Worm (Caenorhabditis elegans): ENCODE measurements around the gene R105.1.

The R105.1 gene

DNA sequence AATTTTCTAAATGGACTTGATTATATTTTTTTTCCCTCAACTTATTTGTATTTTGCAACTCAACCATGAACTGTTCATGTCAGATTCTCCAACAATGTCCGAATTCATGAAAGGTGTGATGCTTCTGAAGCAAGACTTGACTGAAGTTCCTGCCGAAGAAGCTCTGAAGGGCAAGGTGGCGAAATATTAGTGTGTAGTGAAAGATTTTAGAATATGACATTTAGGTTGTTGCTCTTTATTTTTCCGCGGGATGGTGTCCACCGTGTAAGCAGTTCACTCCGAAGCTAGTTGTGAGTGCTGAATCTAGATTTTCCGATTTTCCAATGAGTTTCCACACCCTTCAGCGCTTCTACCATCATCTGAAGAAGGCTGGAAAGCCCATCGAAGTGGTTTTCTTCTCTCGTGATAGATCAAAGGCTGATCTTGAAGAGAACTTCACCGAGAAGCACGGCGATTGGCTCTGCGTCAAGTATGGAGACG is 18.9 kb downstream of the R105.1 start, which contains the start of gene F29B9.5 (continued):
- no peak for TF ChIP-seq him-1 (tag; optimal IDR thresholded peaks at IDR 0.05)
- peak; percentile 42 for TF ChIP-seq F52B5.7 (tag; optimal IDR thresholded peaks at IDR 0.05)
- TF ChIP-seq T26A5.8 (tag; optimal IDR thresholded peaks at IDR 0.05), result no peak
- TF ChIP-seq ama-1 (optimal IDR thresholded peaks at IDR 0.05), result peak; percentile 62
- no peak for TF ChIP-seq ama-1 (GFP tag; optimal IDR thresholded peaks at IDR 0.05)
- 0 out of 2 replicates have a peak, but pooled peaks have one; percentile 14 for TF ChIP-seq ceh-100 (GFP tag; IDR thresholded peaks at IDR 0.05)
- 0 out of 2 replicates have a peak, but pooled peaks have one; percentile 45 for TF ChIP-seq aptf-3 (GFP tag; IDR thresholded peaks at IDR 0.05)
- peak; percentile 9; the same call in 1 of the 2 replicates for TF ChIP-seq F39B2.1 (GFP tag; IDR thresholded peaks at IDR 0.05)
- peak; percentile 47 for TF ChIP-seq fkh-3 (tag; optimal IDR thresholded peaks at IDR 0.05)
- TF ChIP-seq F33H1.4 (GFP tag; IDR thresholded peaks at IDR 0.05), result peak; percentile 26
- 0 out of 2 replicates have a peak, but pooled peaks have one; percentile 10 for TF ChIP-seq Y95B8A.8 (GFP tag; IDR thresholded peaks at IDR 0.05)
- peak; percentile 36; the same call in 1 of the 2 replicates for TF ChIP-seq Y56A3A.18 (GFP tag; IDR thresholded peaks at IDR 0.05)
- TF ChIP-seq madf-10 (tag; optimal IDR thresholded peaks at IDR 0.05), result no peak
- 0 out of 2 replicates have a peak, but pooled peaks have one; percentile 41 for TF ChIP-seq cebp-2 (GFP tag; IDR thresholded peaks at IDR 0.05)
- no peak for TF ChIP-seq cebp-1 (GFP tag; IDR thresholded peaks at IDR 0.05)
- peak; percentile 4 for TF ChIP-seq cebp-1 (tag; optimal IDR thresholded peaks at IDR 0.05)
- TF ChIP-seq ztf-25 (GFP tag; IDR thresholded peaks at IDR 0.05), result no peak
- TF ChIP-seq lir-1 (GFP tag; conservative IDR thresholded peaks at IDR 0.05), result no peak
- 0 out of 2 replicates have a peak, but pooled peaks have one; percentile 14 for TF ChIP-seq hmg-1.2 (GFP tag; IDR thresholded peaks at IDR 0.05)
- TF ChIP-seq B0336.3 (GFP tag; IDR thresholded peaks at IDR 0.05), result peak; percentile 86
- TF ChIP-seq lin-26 (GFP tag; IDR thresholded peaks at IDR 0.05), result peak; percentile 62; the same call in 1 of the 2 replicates
- TF ChIP-seq atf-7 (tag; optimal IDR thresholded peaks at IDR 0.05), result peak; percentile 13
- TF ChIP-seq madf-6 (GFP tag; IDR thresholded peaks at IDR 0.05), result peak; percentile 68
- peak; percentile 41 for TF ChIP-seq xnd-1 (tag; optimal IDR thresholded peaks at IDR 0.05)
- no peak for TF ChIP-seq tbp1 (GFP tag; optimal IDR thresholded peaks at IDR 0.05)
- TF ChIP-seq D2030.7 (GFP tag; IDR thresholded peaks at IDR 0.05), result 0 out of 2 replicates have a peak, but pooled peaks have one; percentile 9
- TF ChIP-seq tlf-1 (GFP tag; optimal IDR thresholded peaks at IDR 0.05), result peak; percentile 6
- 0 out of 2 replicates have a peak, but pooled peaks have one; percentile 26 for TF ChIP-seq ceh-40 (GFP tag; IDR thresholded peaks at IDR 0.05)
- peak; percentile 77 for TF ChIP-seq hsf-1 (GFP tag; IDR thresholded peaks at IDR 0.05)
- peak; percentile 51; the same call in 1 of the 2 replicates for TF ChIP-seq pbrm-1 (GFP tag; IDR thresholded peaks at IDR 0.05)
- TF ChIP-seq nfya-2 (GFP tag; IDR thresholded peaks at IDR 0.05), result 0 out of 2 replicates have a peak, but pooled peaks have one; percentile 22
- no peak for TF ChIP-seq egl-44 (GFP tag; IDR thresholded peaks at IDR 0.05)
- TF ChIP-seq nfyb-1 (GFP tag; IDR thresholded peaks at IDR 0.05), result 0 out of 2 replicates have a peak, but pooled peaks have one; percentile 54
- 0 out of 2 replicates have a peak, but pooled peaks have one; percentile 19 for TF ChIP-seq rcor-1 (GFP tag; IDR thresholded peaks at IDR 0.05)
- TF ChIP-seq Y79H2A.3 (GFP tag; conservative IDR thresholded peaks at IDR 0.05), result 0 out of 2 replicates have a peak, but pooled peaks have one; percentile 32
- peak; percentile 41 for TF ChIP-seq snpc-3.4 (tag; optimal IDR thresholded peaks at IDR 0.05)
- TF ChIP-seq gei-17 (GFP tag; optimal IDR thresholded peaks at IDR 0.05), result no peak
- peak; percentile 63 for TF ChIP-seq chd-7 (tag; optimal IDR thresholded peaks at IDR 0.05)

- TF ChIP-seq ztf-28 (GFP tag; IDR thresholded peaks at IDR 0.05) (no peak), Y95B8A.8 (GFP tag; IDR thresholded peaks at IDR 0.05) (no peak), atf-7 (tag; optimal IDR thresholded peaks at IDR 0.05) (no peak), cebp-2 (GFP tag; IDR thresholded peaks at IDR 0.05) (no peak), rcor-1 (GFP tag; IDR thresholded peaks at IDR 0.05) (no peak), F55B11.4 (tag; optimal IDR thresholded peaks at IDR 0.05; ENCODE audit: borderline replicate concordance, insufficient read depth) (no peak), lin-35 (GFP tag; optimal IDR thresholded peaks at IDR 0.05) (no peak), ztf-6 (GFP tag; IDR thresholded peaks at IDR 0.05) (no peak), nfya-1 (tag; optimal IDR thresholded peaks at IDR 0.05; ENCODE audit: borderline replicate concordance, insufficient read depth) (no peak), zim-3 (tag; optimal IDR thresholded peaks at IDR 0.05) (no peak), nfyb-1 (GFP tag; IDR thresholded peaks at IDR 0.05) (no peak), lin-26 (GFP tag; IDR thresholded peaks at IDR 0.05) (no peak), ceh-27 (GFP tag; optimal IDR thresholded peaks at IDR 0.05) (no peak), die-1 (tag; optimal IDR thresholded peaks at IDR 0.05) (no peak)
Observed at ce11 chrIV:4652962-4653361, 19.5 kb downstream of the R105.1 start, which contains the start of gene psr-1. Gene psr-1, plus strand, starts transcription at chrIV:4653262.
